Fruit fly (Drosophila melanogaster): Measurements from ENCODE around the gene CG33252.
A peak's percentile ranks its signal among the peaks of the same experiment; 100 is the strongest.

Gene CG33252

DNA sequence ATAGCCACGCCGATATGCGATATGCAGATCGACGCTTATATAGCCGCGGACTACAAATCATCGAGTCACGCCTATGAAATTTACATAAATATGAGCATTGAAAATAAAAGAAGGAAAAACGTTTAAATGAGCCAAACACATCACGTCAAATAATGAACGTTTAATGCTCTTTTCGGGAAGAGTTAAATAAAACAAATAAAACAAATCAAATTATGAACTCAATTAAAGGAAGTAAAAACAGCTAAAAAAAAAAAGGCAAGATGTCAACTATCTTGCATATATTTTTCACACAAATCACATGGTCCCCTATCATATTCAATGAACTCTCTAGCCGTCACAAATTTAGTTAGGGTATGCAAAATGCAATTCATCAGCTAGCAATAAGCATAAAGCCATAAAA, 29.4 kb downstream of the CG33252 start:
- TF ChIP-seq CG8301 (tag; optimal IDR thresholded peaks at IDR 0.05) (no peak), CG14655 (GFP tag; optimal IDR thresholded peaks at IDR 0.05) (no peak), CG32121 (GFP tag; IDR thresholded peaks at IDR 0.05) (peak; percentile 33; the same call in 1 of the 2 replicates), CG8159 (tag; optimal IDR thresholded peaks at IDR 0.05) (no peak), Ets98B (GFP tag; IDR thresholded peaks at IDR 0.05) (no peak), gl (tag; optimal IDR thresholded peaks at IDR 0.05) (no peak)

DNA sequence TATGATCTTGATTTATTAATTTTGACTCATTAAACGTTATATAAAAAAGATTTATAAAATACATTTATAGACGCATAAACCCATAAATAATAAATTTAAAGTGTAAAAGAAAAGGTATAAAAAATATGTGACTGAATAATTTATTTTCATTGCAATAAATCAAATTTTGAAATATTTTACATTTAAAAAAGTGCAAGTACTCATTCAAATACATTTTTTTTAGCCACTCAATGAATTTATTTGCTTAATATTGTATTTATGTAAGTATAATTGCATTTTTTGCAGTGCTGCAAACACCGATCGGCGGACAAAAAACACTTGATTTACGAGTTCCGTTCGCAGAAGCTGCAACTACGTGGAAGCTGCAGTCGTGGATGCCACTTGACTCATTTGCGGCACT, 37.3 kb downstream of the CG33252 start:
- TF ChIP-seq CG34367 (tag; optimal IDR thresholded peaks at IDR 0.05) (no peak), CG4496 (GFP tag; IDR thresholded peaks at IDR 0.05) (no peak), CG32121 (GFP tag; IDR thresholded peaks at IDR 0.05) (no peak), gl (tag; optimal IDR thresholded peaks at IDR 0.05) (no peak), Pif1B (GFP tag; optimal IDR thresholded peaks at IDR 0.05) (no peak), CG13204 (GFP tag; optimal IDR thresholded peaks at IDR 0.05) (no peak), D1 (tag; optimal IDR thresholded peaks at IDR 0.05) (no peak), CG8301 (tag; optimal IDR thresholded peaks at IDR 0.05) (peak; percentile 12), CG17806 (tag; optimal IDR thresholded peaks at IDR 0.05) (no peak), rn (GFP tag; IDR thresholded peaks at IDR 0.05) (no peak), CG9948 (tag; optimal IDR thresholded peaks at IDR 0.05) (peak; percentile 22), CG8159 (tag; optimal IDR thresholded peaks at IDR 0.05) (peak; percentile 38), CG10348 (GFP tag; IDR thresholded peaks at IDR 0.05) (no peak), Pif1A (GFP tag; optimal IDR thresholded peaks at IDR 0.05) (no peak), Ets98B (GFP tag; IDR thresholded peaks at IDR 0.05) (no peak), fd96Ca (GFP tag; IDR thresholded peaks at IDR 0.05) (no peak), CG14655 (GFP tag; optimal IDR thresholded peaks at IDR 0.05) (peak; percentile 39), Snoo (tag; optimal IDR thresholded peaks at IDR 0.05) (no peak), CG15710 (tag; optimal IDR thresholded peaks at IDR 0.05) (peak; percentile 16), CG12605 (GFP tag; IDR thresholded peaks at IDR 0.05) (no peak), EcR (GFP tag; optimal IDR thresholded peaks at IDR 0.05) (no peak)

dm6 chrX:16854746-16855145, 42.2 kb downstream of the CG33252 start:
- TF ChIP-seq CG8159 (tag; optimal IDR thresholded peaks at IDR 0.05) (no peak), CG8301 (tag; optimal IDR thresholded peaks at IDR 0.05) (peak; percentile 26), rn (GFP tag; IDR thresholded peaks at IDR 0.05) (no peak), CG9948 (tag; optimal IDR thresholded peaks at IDR 0.05) (no peak), CG32121 (GFP tag; IDR thresholded peaks at IDR 0.05) (peak; percentile 69), CG10348 (GFP tag; IDR thresholded peaks at IDR 0.05) (no peak), CG34367 (tag; optimal IDR thresholded peaks at IDR 0.05) (no peak), Pif1A (GFP tag; optimal IDR thresholded peaks at IDR 0.05) (peak; percentile 15), CG13204 (GFP tag; optimal IDR thresholded peaks at IDR 0.05) (no peak), fd96Ca (GFP tag; IDR thresholded peaks at IDR 0.05) (no peak), D1 (tag; optimal IDR thresholded peaks at IDR 0.05) (no peak), CG12605 (GFP tag; IDR thresholded peaks at IDR 0.05) (peak; percentile 14; the same call in 1 of the 2 replicates), EcR (GFP tag; optimal IDR thresholded peaks at IDR 0.05) (no peak), Pif1B (GFP tag; optimal IDR thresholded peaks at IDR 0.05) (no peak), Snoo (tag; optimal IDR thresholded peaks at IDR 0.05) (no peak), Ets98B (GFP tag; IDR thresholded peaks at IDR 0.05) (no peak), gl (tag; optimal IDR thresholded peaks at IDR 0.05) (no peak), CG15710 (tag; optimal IDR thresholded peaks at IDR 0.05) (no peak), CG17806 (tag; optimal IDR thresholded peaks at IDR 0.05) (no peak), CG14655 (GFP tag; optimal IDR thresholded peaks at IDR 0.05) (peak; percentile 23), CG4496 (GFP tag; IDR thresholded peaks at IDR 0.05) (no peak)

- no peak for TF ChIP-seq CG4496 (GFP tag; IDR thresholded peaks at IDR 0.05)
- no peak for TF ChIP-seq CG14655 (GFP tag; optimal IDR thresholded peaks at IDR 0.05)
These were observed 47.5 kb downstream of the CG33252 start for dm6 chrX:16849517-16849916.

- TF ChIP-seq CG15710 (tag; optimal IDR thresholded peaks at IDR 0.05) (no peak), CG32121 (GFP tag; IDR thresholded peaks at IDR 0.05) (no peak), CG4496 (GFP tag; IDR thresholded peaks at IDR 0.05) (peak; percentile 43; the same call in 2 of the 3 replicates), CG8159 (tag; optimal IDR thresholded peaks at IDR 0.05) (peak; percentile 9), gl (tag; optimal IDR thresholded peaks at IDR 0.05) (no peak), Snoo (tag; optimal IDR thresholded peaks at IDR 0.05) (no peak), D1 (tag; optimal IDR thresholded peaks at IDR 0.05) (no peak), fd96Ca (GFP tag; IDR thresholded peaks at IDR 0.05) (no peak), CG17806 (tag; optimal IDR thresholded peaks at IDR 0.05) (peak; percentile 4), EcR (GFP tag; optimal IDR thresholded peaks at IDR 0.05) (no peak), Pif1B (GFP tag; optimal IDR thresholded peaks at IDR 0.05) (no peak), CG34367 (tag; optimal IDR thresholded peaks at IDR 0.05) (no peak), Pif1A (GFP tag; optimal IDR thresholded peaks at IDR 0.05) (no peak), CG10348 (GFP tag; IDR thresholded peaks at IDR 0.05) (no peak), Ets98B (GFP tag; IDR thresholded peaks at IDR 0.05) (peak; percentile 19; the same call in 1 of the 2 replicates), CG12605 (GFP tag; IDR thresholded peaks at IDR 0.05) (no peak)
These were observed 48.0 kb downstream of the CG33252 start for dm6 chrX:16848978-16849377.

- TF ChIP-seq CG9948 (tag; optimal IDR thresholded peaks at IDR 0.05) (no peak), CG32121 (GFP tag; IDR thresholded peaks at IDR 0.05) (no peak), CG12605 (GFP tag; IDR thresholded peaks at IDR 0.05) (no peak), CG8301 (tag; optimal IDR thresholded peaks at IDR 0.05) (no peak)
These were observed 50.4 kb downstream of the CG33252 start for dm6 chrX:16846575-16846974.

Measured in whole organism, pupa.